Worm (Caenorhabditis elegans) whole organism, young adult: ENCODE results near the gene ZK795.2.

Experiments used
- B0019.2 ChIP-seq: fragments of 200-800 bp; sonication (Bioruptor generic); conservative IDR thresholded peaks from 2 replicates; pipeline ENCODE4 v1.3.6; 2022; ENCODE audit warnings: missing genetic modification reagents, missing genetic modification characterization, missing compliant biosample characterization
- F49E8.2 ChIP-seq: sonication (generic microtip); optimal IDR thresholded peaks from 3 replicates; lab custom pipeline; 2017; ENCODE audit warnings: missing genetic modification characterization, mild to moderate bottlenecking, missing compliant biosample characterization, antibody characterized with exemption, moderate library complexity; ENCODE audit not compliant: insufficient read depth
- F55B11.4 ChIP-seq: sonication (generic microtip); optimal IDR thresholded peaks from 2 replicates; lab custom pipeline; 2016; ENCODE audit warnings: missing compliant biosample characterization, missing genetic modification characterization, borderline replicate concordance; ENCODE audit not compliant: insufficient read depth
- K12H6.12 ChIP-seq: fragments of 200-800 bp; sonication (Bioruptor generic); optimal IDR thresholded peaks from 2 replicates; lab custom pipeline; 2018; ENCODE audit warnings: mild to moderate bottlenecking, missing genetic modification characterization, missing compliant biosample characterization
- T26A5.8 ChIP-seq: sonication (generic microtip); optimal IDR thresholded peaks from 2 replicates; lab custom pipeline; 2016; ENCODE audit warnings: missing genetic modification characterization, missing compliant biosample characterization
- Y53F4B.3 ChIP-seq: fragments of 200-800 bp; sonication (Bioruptor generic); IDR thresholded peaks from 2 replicates; pipeline ENCODE4 v1.3.6; 2022; ENCODE audit warnings: missing genetic modification reagents, missing genetic modification characterization, missing compliant biosample characterization
- Y56A3A.18 ChIP-seq: fragments of 200-800 bp; sonication (Bioruptor generic); IDR thresholded peaks from 2 replicates; pipeline ENCODE4 v1.3.6; 2022; ENCODE audit warnings: missing genetic modification reagents, missing genetic modification characterization, missing compliant biosample characterization
- Y79H2A.3 ChIP-seq: fragments of 200-800 bp; sonication (Bioruptor generic); conservative IDR thresholded peaks from 2 replicates; pipeline ENCODE4 v1.3.6; 2022; ENCODE audit warnings: missing genetic modification reagents, missing genetic modification characterization, missing compliant biosample characterization
- ZK185.1 ChIP-seq: sonication (generic microtip); optimal IDR thresholded peaks from 2 replicates; lab custom pipeline; 2016; ENCODE audit warnings: mild to moderate bottlenecking, missing genetic modification characterization, missing compliant biosample characterization; ENCODE audit not compliant: poor library complexity, severe bottlenecking
- atf-7 ChIP-seq: sonication (generic microtip); optimal IDR thresholded peaks from 2 replicates; lab custom pipeline; 2017; ENCODE audit warnings: mild to moderate bottlenecking, missing genetic modification characterization, missing compliant biosample characterization
- attf-6 ChIP-seq: fragments of 200-800 bp; sonication (Bioruptor generic); IDR thresholded peaks from 2 replicates; pipeline ENCODE4 v1.3.6; 2022; ENCODE audit warnings: missing genetic modification reagents, missing genetic modification characterization, missing compliant biosample characterization
- dpff-1 ChIP-seq: sonication (generic microtip); optimal IDR thresholded peaks from 2 replicates; lab custom pipeline; 2017; ENCODE audit warnings: mild to moderate bottlenecking, missing genetic modification characterization, missing compliant biosample characterization
- egl-18 ChIP-seq: fragments of 200-800 bp; sonication (Bioruptor generic); IDR thresholded peaks from 2 replicates; pipeline ENCODE4 v1.3.6; 2022; ENCODE audit warnings: missing genetic modification reagents, missing genetic modification characterization, missing compliant biosample characterization
- egrh-3 ChIP-seq: fragments of 200-800 bp; sonication (Bioruptor generic); IDR thresholded peaks from 2 replicates; pipeline ENCODE4 v1.3.6; 2022; ENCODE audit warnings: missing genetic modification reagents, missing genetic modification characterization, missing compliant biosample characterization
- hlh-26 ChIP-seq: fragments of 200-800 bp; sonication (Bioruptor generic); conservative IDR thresholded peaks from 2 replicates; pipeline ENCODE4 v1.3.6; 2022; ENCODE audit warnings: missing genetic modification reagents, missing genetic modification characterization, missing compliant biosample characterization
- hmg-1.2 ChIP-seq: fragments of 200-800 bp; sonication (Bioruptor generic); IDR thresholded peaks from 2 replicates; pipeline ENCODE4 v1.3.6; 2022; ENCODE audit warnings: missing genetic modification reagents, missing genetic modification characterization, missing compliant biosample characterization
- hmg-20 ChIP-seq: fragments of 200-800 bp; sonication (Bioruptor generic); IDR thresholded peaks from 2 replicates; pipeline ENCODE4 v1.3.6; 2022; ENCODE audit warnings: missing genetic modification reagents, missing genetic modification characterization, missing compliant biosample characterization
- hrde-1 ChIP-seq: sonication (generic microtip); optimal IDR thresholded peaks from 2 replicates; lab custom pipeline; 2016; ENCODE audit warnings: missing genetic modification characterization, mild to moderate bottlenecking, missing compliant biosample characterization, moderate library complexity, missing genotype, missing genetic modification reagents, borderline replicate concordance
- let-607 ChIP-seq, 2 experiments: fragments of 200-800 bp in 1 of 2; sonication (Bioruptor generic) in 1 of 2; sonication (generic microtip) in 1 of 2; optimal IDR thresholded peaks; 2 replicates each; lab custom pipeline; 2016 to 2018; ENCODE audit warnings: mild to moderate bottlenecking in 2 of 2, missing compliant biosample characterization in 2 of 2, missing genetic modification characterization in 2 of 2, moderate library complexity in 2 of 2, missing genotype in 1 of 2
- madf-3 ChIP-seq: fragments of 200-800 bp; sonication (Bioruptor generic); IDR thresholded peaks from 2 replicates; pipeline ENCODE4 v1.3.6; 2022; ENCODE audit warnings: missing genetic modification reagents, missing genetic modification characterization, missing compliant biosample characterization
- mel-28 ChIP-seq: sonication (generic microtip); optimal IDR thresholded peaks from 2 replicates; lab custom pipeline; 2016; ENCODE audit warnings: borderline replicate concordance, mild to moderate bottlenecking, missing genetic modification characterization, missing compliant biosample characterization
- mes-4 ChIP-seq: sonication (generic microtip); optimal IDR thresholded peaks from 2 replicates; lab custom pipeline; 2016; ENCODE audit warnings: missing genotype, missing genetic modification characterization, missing compliant biosample characterization
- mxl-1 ChIP-seq: sonication (generic microtip); optimal IDR thresholded peaks from 2 replicates; lab custom pipeline; 2016; ENCODE audit warnings: missing genetic modification characterization, missing compliant biosample characterization
- nfya-1 ChIP-seq: sonication (generic microtip); optimal IDR thresholded peaks from 2 replicates; lab custom pipeline; 2017; ENCODE audit warnings: antibody characterized with exemption, missing compliant biosample characterization, missing genetic modification characterization, borderline replicate concordance; ENCODE audit not compliant: insufficient read depth
- rpc-1 ChIP-seq, 2 experiments: fragments of 150-350 bp in 1 of 2; sonication (generic microtip) in 1 of 2; optimal IDR thresholded peaks; 2 replicates each; lab custom pipeline; 2014 to 2018; ENCODE audit warnings: missing biosample characterization in 1 of 2, missing genetic modification characterization in 1 of 2, missing genetic modification reagents in 1 of 2, missing genotype in 1 of 2
- sea-2 ChIP-seq: fragments of 200-800 bp; sonication (Bioruptor generic); IDR thresholded peaks from 2 replicates; pipeline ENCODE4 v1.3.6; 2022; ENCODE audit warnings: missing genetic modification characterization, missing compliant biosample characterization
- snpc-1.1 ChIP-seq: sonication (generic microtip); optimal IDR thresholded peaks from 2 replicates; lab custom pipeline; 2017; ENCODE audit warnings: missing genetic modification characterization, mild to moderate bottlenecking, missing compliant biosample characterization, antibody characterized with exemption, moderate library complexity, missing genotype, missing genetic modification reagents; ENCODE audit not compliant: insufficient read depth
- snpc-4 ChIP-seq, 5 experiments: fragments of 150-350 bp in 1 of 5; sonication (generic microtip) in 4 of 5; optimal IDR thresholded peaks; 2 replicates each; lab custom pipeline; 2014 to 2018; ENCODE audit warnings: missing genetic modification characterization in 5 of 5, missing biosample characterization in 3 of 5, antibody characterized with exemption in 2 of 5, mild to moderate bottlenecking in 2 of 5, missing compliant biosample characterization in 2 of 5, missing genotype in 2 of 5, moderate library complexity in 2 of 5, missing genetic modification reagents in 1 of 5
- tbp1 ChIP-seq: fragments of 200-800 bp; sonication (Bioruptor generic); optimal IDR thresholded peaks from 2 replicates; lab custom pipeline; 2018; ENCODE audit warnings: mild to moderate bottlenecking, missing genetic modification characterization, missing compliant biosample characterization
- unc-130 ChIP-seq: sonication (generic microtip); optimal IDR thresholded peaks from 2 replicates; lab custom pipeline; 2016; ENCODE audit warnings: missing genetic modification reagents, missing genetic modification characterization, missing compliant biosample characterization
- ztf-22 ChIP-seq: fragments of 200-800 bp; sonication (Bioruptor generic); optimal IDR thresholded peaks from 2 replicates; lab custom pipeline; 2018; ENCODE audit warnings: mild to moderate bottlenecking, missing genetic modification characterization, moderate library complexity, missing compliant biosample characterization
- ztf-28 ChIP-seq: fragments of 200-800 bp; sonication (Bioruptor generic); IDR thresholded peaks from 2 replicates; pipeline ENCODE4 v1.3.6; 2022; ENCODE audit warnings: missing genetic modification reagents, missing genetic modification characterization, missing compliant biosample characterization
- ztf-3 ChIP-seq: fragments of 200-800 bp; sonication (Bioruptor generic); optimal IDR thresholded peaks from 2 replicates; lab custom pipeline; 2018; ENCODE audit warnings: mild to moderate bottlenecking, missing genetic modification characterization, missing compliant biosample characterization

Gene ZK795.2

DNA sequence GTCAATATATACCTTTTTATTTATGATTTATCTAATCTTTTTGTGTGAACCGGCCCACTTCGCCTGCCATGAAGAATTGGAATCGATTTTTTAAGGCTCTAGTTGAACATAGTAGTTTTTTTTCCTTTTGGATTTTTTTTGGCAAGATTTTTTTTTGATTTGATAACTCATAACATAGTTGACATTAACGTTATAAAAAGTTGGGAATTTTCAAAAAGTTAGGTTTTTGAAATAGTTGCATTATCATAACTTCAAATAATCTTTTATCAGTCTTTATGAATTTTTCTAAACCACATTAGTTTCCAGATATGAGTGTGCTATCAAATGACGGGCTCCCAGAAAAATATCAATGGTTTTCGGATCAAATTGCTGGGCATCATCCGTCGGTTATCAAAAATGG is 11.0 kb downstream of the ZK795.2 start, which contains the start of gene ipmk-1:
Gene ipmk-1, plus strand, starts transcription at position 301 of the 400 bp plus-strand sequence.
- no peak for TF ChIP-seq madf-3
- TF ChIP-seq nfya-1 (tag; lab: Kevin White, UChicago): no peak
- no peak for TF ChIP-seq ZK185.1 (tag; lab: Kevin White, UChicago)
- no peak for TF ChIP-seq hrde-1 (tag; lab: Kevin White, UChicago)
- no peak for TF ChIP-seq snpc-4 (GFP tag; optimal IDR thresholded peaks at IDR 0.05; lab: Kevin White, UChicago)
- no peak for TF ChIP-seq snpc-4 (tag; optimal IDR thresholded peaks at IDR 0.05; lab: Kevin White, UChicago)
- TF ChIP-seq F55B11.4 (tag; lab: Kevin White, UChicago): no peak
- TF ChIP-seq K12H6.12 (tag; lab: Kevin White, UChicago): no peak
- TF ChIP-seq mes-4 (tag; lab: Kevin White, UChicago): no peak
- no peak for TF ChIP-seq unc-130
- no peak for TF ChIP-seq ztf-22 (GFP tag; lab: Kevin White, UChicago)
- TF ChIP-seq Y53F4B.3 (GFP tag; lab: Robert Waterston, UW): no peak
- TF ChIP-seq attf-6 (GFP tag; lab: Robert Waterston, UW): no peak
- TF ChIP-seq ztf-28 (GFP tag; lab: Robert Waterston, UW): no peak

DNA sequence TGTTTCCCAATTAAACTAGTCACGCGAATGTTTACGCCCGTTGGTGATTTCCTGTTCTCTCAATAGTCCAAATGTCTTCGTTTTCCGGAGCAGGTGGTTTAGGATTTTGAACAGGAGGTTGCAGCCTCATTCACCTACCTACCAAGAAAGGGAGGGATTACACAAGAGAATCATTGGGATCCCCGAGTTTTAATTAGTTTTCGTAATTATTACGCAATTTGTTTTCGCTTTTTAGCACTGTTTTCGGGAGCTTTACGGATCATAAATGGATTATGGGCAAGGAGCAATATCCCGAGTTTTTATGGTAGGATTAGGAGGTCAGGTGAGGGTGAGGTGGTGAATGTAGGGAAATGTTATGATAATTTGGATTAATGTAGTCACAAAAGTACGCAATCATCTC is 12.9 kb downstream of the ZK795.2 start:
- no peak for TF ChIP-seq atf-7 (tag; lab: Kevin White, UChicago)
- TF ChIP-seq sea-2 (GFP tag; lab: Robert Waterston, UW): no peak
- no peak for TF ChIP-seq tbp1 (GFP tag; lab: Kevin White, UChicago)
- TF ChIP-seq dpff-1: no peak
- TF ChIP-seq F49E8.2 (tag; lab: Kevin White, UChicago): no peak
- TF ChIP-seq, all 124 proteins: peak for 0

DNA sequence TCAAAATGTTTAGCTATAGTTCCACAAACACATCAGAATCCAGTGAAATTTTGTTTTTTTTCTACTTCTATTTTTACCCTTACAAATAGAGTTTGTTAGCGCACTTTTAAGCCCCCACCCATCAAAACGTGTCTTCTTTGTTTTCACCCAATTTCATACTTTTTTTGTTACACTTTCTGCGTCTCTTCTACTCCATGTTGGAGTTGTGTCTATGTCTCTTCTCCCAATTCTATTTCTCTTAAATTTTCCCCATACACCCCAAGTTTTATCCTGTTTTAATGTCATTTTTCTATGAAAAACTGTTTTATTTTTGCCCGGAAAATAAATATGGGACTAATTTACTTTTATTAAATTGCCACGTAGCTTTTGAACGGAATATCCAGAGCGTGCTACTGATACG is 13.4 kb downstream of the ZK795.2 start:
- TF ChIP-seq hmg-1.2 (peak; percentile 64; the same call in 1 of the 2 replicates), let-607 (tag; optimal IDR thresholded peaks at IDR 0.05; lab: Kevin White, UChicago) (no peak)

DNA sequence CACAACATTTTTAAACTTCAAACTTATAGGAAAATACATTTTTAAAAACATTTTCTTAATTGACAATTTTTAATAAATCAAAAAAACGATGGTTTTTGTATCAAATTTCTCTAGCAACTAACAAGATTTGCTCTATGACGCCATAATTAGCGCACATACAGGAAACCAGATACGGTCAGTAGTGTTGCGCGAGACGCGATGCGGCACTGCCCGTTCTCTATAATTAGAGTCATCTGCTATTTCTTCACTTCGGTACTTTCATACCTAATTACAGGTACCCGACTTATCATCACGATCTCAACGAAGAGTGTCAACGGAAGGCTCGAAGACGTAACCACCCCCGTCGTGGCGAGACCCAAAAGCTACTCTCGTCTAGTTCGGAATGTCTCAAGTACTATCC is 14.2 kb downstream of the ZK795.2 start:
- TF ChIP-seq Y56A3A.18 (GFP tag; lab: Robert Waterston, UW): no peak
- no peak for TF ChIP-seq egrh-3 (GFP tag; lab: Robert Waterston, UW)
- TF ChIP-seq egl-18: no peak
- no peak for TF ChIP-seq mxl-1 (tag; lab: Kevin White, UChicago)
- no peak for TF ChIP-seq hmg-20
- TF ChIP-seq B0019.2 (GFP tag; lab: Robert Waterston, UW): no peak
- no peak for TF ChIP-seq ztf-3 (GFP tag; lab: Kevin White, UChicago)
- no peak for TF ChIP-seq hrde-1 (tag; lab: Kevin White, UChicago)
- no peak for TF ChIP-seq T26A5.8 (tag; lab: Kevin White, UChicago)
- no peak for TF ChIP-seq rpc-1 (optimal IDR thresholded peaks at IDR 0.05; lab: Kevin White, UChicago)
- TF ChIP-seq rpc-1 (tag; optimal IDR thresholded peaks at IDR 0.05; lab: Kevin White, UChicago): no peak
- no peak for TF ChIP-seq mel-28 (tag; lab: Kevin White, UChicago)
- no peak for TF ChIP-seq attf-6 (GFP tag; lab: Robert Waterston, UW)

DNA sequence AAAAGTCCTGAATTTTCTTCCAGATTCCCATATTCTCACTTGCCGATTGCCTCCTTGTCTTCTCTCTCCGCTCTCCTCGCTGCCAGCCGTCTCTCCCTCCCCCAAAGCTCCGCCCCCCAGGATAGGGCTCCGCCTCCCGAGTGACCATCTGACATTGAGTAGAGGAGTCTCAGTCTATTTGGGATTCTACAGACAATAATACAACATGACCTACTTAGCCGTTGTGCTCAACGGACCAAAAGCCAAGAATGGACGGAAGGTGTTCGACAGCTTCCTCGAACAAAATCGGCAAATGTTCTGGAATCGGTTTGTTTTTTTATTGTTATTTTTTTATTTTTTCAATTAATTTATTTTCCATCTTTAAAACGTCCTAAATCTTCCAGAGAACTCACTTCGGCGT is 16.8 kb downstream of the ZK795.2 start, which contains the start of gene ham-1:
Gene ham-1, plus strand, starts transcription at position 173 of the 400 bp plus-strand sequence.
- TF ChIP-seq hlh-26 (no peak), egl-18 (no peak), Y56A3A.18 (GFP tag; lab: Robert Waterston, UW) (no peak), snpc-1.1 (tag; lab: Kevin White, UChicago) (no peak), Y79H2A.3 (GFP tag; lab: Robert Waterston, UW) (no peak), egrh-3 (GFP tag; lab: Robert Waterston, UW) (peak; percentile 23; the same call in 1 of the 2 replicates), mel-28 (tag; lab: Kevin White, UChicago) (no peak)
